Fruit fly (Drosophila melanogaster) ovary, adult (tissue): ENCODE results near the gene betaggt-I.

Experiments used
- CG17801 ChIP-seq: fragments of 200-800 bp; optimal IDR thresholded peaks from 2 replicates; lab custom pipeline; 2019; ENCODE audit warnings: missing biosample characterization, mild to moderate bottlenecking, missing genetic modification characterization, moderate library complexity; ENCODE audit not compliant: partially characterized antibody

The betaggt-I gene

dm6 chr2L:4945300-4945699, at the start of gene betaggt-I, which contains the start of gene mRpL24:
Gene betaggt-I (plus strand): TSS chr2L:4945579.
Gene mRpL24 (minus strand): TSS chr2L:4945361.
- TF ChIP-seq CG17801 (GFP tag; lab: Kevin White, UChicago): peak; percentile 98

- TF ChIP-seq CG17801 (GFP tag; lab: Kevin White, UChicago): no peak
Measured at dm6 chr2L:4895902-4896301, 49.5 kb upstream of the betaggt-I start.

- no peak for TF ChIP-seq CG17801 (GFP tag; lab: Kevin White, UChicago)
Measured at dm6 chr2L:4896484-4897205, 48.7 kb upstream of the betaggt-I start.

- TF ChIP-seq CG17801 (GFP tag; lab: Kevin White, UChicago): no peak
Measured at dm6 chr2L:4898165-4898564, 47.2 kb upstream of the betaggt-I start.

- no peak for TF ChIP-seq CG17801 (GFP tag; lab: Kevin White, UChicago)
Measured at dm6 chr2L:4899599-4900559, 45.5 kb upstream of the betaggt-I start.

- no peak for TF ChIP-seq CG17801 (GFP tag; lab: Kevin White, UChicago)
Measured at dm6 chr2L:4903838-4904237, 41.5 kb upstream of the betaggt-I start.

dm6 chr2L:4905365-4906280, 39.8 kb upstream of the betaggt-I start:
- TF ChIP-seq CG17801 (GFP tag; lab: Kevin White, UChicago): no peak

- peak; percentile 64 for TF ChIP-seq CG17801 (GFP tag; lab: Kevin White, UChicago)
Measured at dm6 chr2L:4906546-4907250, 38.7 kb upstream of the betaggt-I start, which contains the start of gene snsl. Gene snsl (minus strand): TSS chr2L:4906762.

- TF ChIP-seq CG17801 (GFP tag; lab: Kevin White, UChicago): peak; percentile 79
Measured at dm6 chr2L:4907986-4908385, 37.4 kb upstream of the betaggt-I start.

- TF ChIP-seq CG17801 (GFP tag; lab: Kevin White, UChicago): peak; percentile 99
Measured at dm6 chr2L:4915715-4916153, 29.6 kb upstream of the betaggt-I start.

dm6 chr2L:4916738-4917137, 28.6 kb upstream of the betaggt-I start:
- no peak for TF ChIP-seq CG17801 (GFP tag; lab: Kevin White, UChicago)

- no peak for TF ChIP-seq CG17801 (GFP tag; lab: Kevin White, UChicago)
Measured at dm6 chr2L:4928340-4928739, 17.0 kb upstream of the betaggt-I start.

- no peak for TF ChIP-seq CG17801 (GFP tag; lab: Kevin White, UChicago)
Measured at dm6 chr2L:4930541-4930940, 14.8 kb upstream of the betaggt-I start.

- TF ChIP-seq CG17801 (GFP tag; lab: Kevin White, UChicago): no peak
Measured at dm6 chr2L:4932284-4932683, 13.1 kb upstream of the betaggt-I start, which contains the start of gene hoe1. Gene hoe1 (minus strand): TSS chr2L:4932384.
